Worm (Caenorhabditis elegans) whole organism, L3 larva: ENCODE results near the gene cyp-37A1.
A peak's percentile ranks its signal among the peaks of the same experiment; 100 is the strongest.

ENCODE experiments used
- R02D3.7 ChIP-seq: fragments of 150-350 bp; optimal IDR thresholded peaks from 2 replicates; lab custom pipeline; 2014; ENCODE audit warnings: missing biosample characterization, missing genetic modification characterization
- ZK546.5 ChIP-seq: sonication (generic microtip); optimal IDR thresholded peaks from 2 replicates; lab custom pipeline; 2017; ENCODE audit warnings: missing biosample characterization, missing genetic modification characterization
- ama-1 ChIP-seq: fragments of 150-350 bp; optimal IDR thresholded peaks from 2 replicates; lab custom pipeline; 2018
- ceh-16 ChIP-seq: sonication (generic microtip); optimal IDR thresholded peaks from 2 replicates; lab custom pipeline; 2017; ENCODE audit warnings: missing biosample characterization, missing genetic modification characterization
- ceh-82 ChIP-seq: fragments of 150-350 bp; optimal IDR thresholded peaks from 2 replicates; lab custom pipeline; 2014; ENCODE audit warnings: missing biosample characterization, missing genetic modification characterization
- daf-12 ChIP-seq: fragments of 150-350 bp; optimal IDR thresholded peaks from 2 replicates; lab custom pipeline; 2014; ENCODE audit warnings: missing biosample characterization, missing genetic modification reagents, missing genetic modification characterization
- egl-27 ChIP-seq: sonication (generic microtip); optimal IDR thresholded peaks from 4 replicates; lab custom pipeline; 2017; ENCODE audit warnings: missing biosample characterization, missing genetic modification reagents, missing genetic modification characterization
- elt-1 ChIP-seq: fragments of 150-350 bp; optimal IDR thresholded peaks from 2 replicates; lab custom pipeline; 2014; ENCODE audit warnings: missing biosample characterization, missing genetic modification characterization
- elt-2 ChIP-seq: sonication (generic microtip); optimal IDR thresholded peaks from 2 replicates; lab custom pipeline; 2016; ENCODE audit warnings: missing genetic modification reagents, mild to moderate bottlenecking, missing genetic modification characterization, missing compliant biosample characterization
- fkh-10 ChIP-seq: sonication (generic microtip); optimal IDR thresholded peaks from 2 replicates; lab custom pipeline; 2017; ENCODE audit warnings: missing biosample characterization, missing genetic modification reagents, missing genetic modification characterization
- fkh-2 ChIP-seq: fragments of 150-350 bp; optimal IDR thresholded peaks from 2 replicates; lab custom pipeline; 2014; ENCODE audit warnings: missing biosample characterization, missing genetic modification reagents, missing genetic modification characterization
- fos-1 ChIP-seq: fragments of 150-350 bp; optimal IDR thresholded peaks from 2 replicates; lab custom pipeline; 2014; ENCODE audit warnings: missing biosample characterization, missing genetic modification characterization
- hmg-11 ChIP-seq: sonication (generic microtip); optimal IDR thresholded peaks from 2 replicates; lab custom pipeline; 2016; ENCODE audit warnings: missing genetic modification characterization, missing compliant biosample characterization
- jun-1 ChIP-seq: fragments of 150-350 bp; optimal IDR thresholded peaks from 2 replicates; lab custom pipeline; 2014; ENCODE audit warnings: missing biosample characterization, missing genetic modification reagents, missing genetic modification characterization
- lin-15B ChIP-seq: fragments of 150-350 bp; optimal IDR thresholded peaks from 2 replicates; lab custom pipeline; 2014; ENCODE audit warnings: missing biosample characterization, missing genetic modification characterization
- lin-39 ChIP-seq: fragments of 150-350 bp; optimal IDR thresholded peaks from 2 replicates; lab custom pipeline; 2018; ENCODE audit warnings: missing biosample characterization, missing genetic modification reagents, missing genetic modification characterization
- lsy-12 ChIP-seq: sonication (generic microtip); optimal IDR thresholded peaks from 2 replicates; lab custom pipeline; 2016; ENCODE audit warnings: mild to moderate bottlenecking, missing genetic modification characterization, missing compliant biosample characterization
- mml-1 ChIP-seq: fragments of 150-350 bp; sonication (generic microtip); optimal IDR thresholded peaks from 3 replicates; lab custom pipeline; 2014; ENCODE audit warnings: missing biosample characterization, missing genetic modification characterization
- nfya-1 ChIP-seq: sonication (generic microtip); optimal IDR thresholded peaks from 2 replicates; lab custom pipeline; 2017; ENCODE audit warnings: missing genetic modification characterization, mild to moderate bottlenecking, missing compliant biosample characterization, antibody characterized with exemption, moderate library complexity; ENCODE audit not compliant: insufficient read depth
- nhr-11 ChIP-seq: fragments of 150-350 bp; optimal IDR thresholded peaks from 2 replicates; lab custom pipeline; 2014; ENCODE audit warnings: missing biosample characterization, missing genetic modification characterization
- nhr-12 ChIP-seq: fragments of 150-350 bp; optimal IDR thresholded peaks from 2 replicates; lab custom pipeline; 2014; ENCODE audit warnings: missing biosample characterization, missing genetic modification characterization
- nhr-23 ChIP-seq: fragments of 150-350 bp; optimal IDR thresholded peaks from 2 replicates; lab custom pipeline; 2014; ENCODE audit warnings: missing biosample characterization, missing genetic modification reagents, missing genetic modification characterization
- nhr-237 ChIP-seq: fragments of 150-350 bp; optimal IDR thresholded peaks from 2 replicates; lab custom pipeline; 2014; ENCODE audit warnings: missing biosample characterization, missing genetic modification characterization
- nhr-28 ChIP-seq: fragments of 150-350 bp; optimal IDR thresholded peaks from 2 replicates; lab custom pipeline; 2014; ENCODE audit warnings: missing biosample characterization, missing genetic modification characterization
- nhr-67 ChIP-seq: fragments of 150-350 bp; optimal IDR thresholded peaks from 2 replicates; lab custom pipeline; 2014; ENCODE audit warnings: missing biosample characterization, missing genetic modification characterization
- nhr-76 ChIP-seq: fragments of 150-350 bp; sonication (generic microtip); optimal IDR thresholded peaks from 5 replicates; lab custom pipeline; 2014; ENCODE audit warnings: missing biosample characterization, missing genetic modification characterization
- nhr-77 ChIP-seq: fragments of 150-350 bp; optimal IDR thresholded peaks from 2 replicates; lab custom pipeline; 2014; ENCODE audit warnings: missing biosample characterization, missing genetic modification characterization
- pha-4 ChIP-seq: fragments of 150-350 bp; optimal IDR thresholded peaks from 2 replicates; lab custom pipeline; 2014; ENCODE audit warnings: missing biosample characterization, missing genetic modification reagents, missing genetic modification characterization
- pqm-1 ChIP-seq: fragments of 150-350 bp; optimal IDR thresholded peaks from 2 replicates; lab custom pipeline; 2017; ENCODE audit warnings: missing biosample characterization, missing genetic modification characterization, inconsistent platforms
- sea-2 ChIP-seq: fragments of 150-350 bp; sonication (generic microtip); optimal IDR thresholded peaks from 4 replicates; lab custom pipeline; 2014; ENCODE audit warnings: missing biosample characterization, missing genetic modification reagents, missing genetic modification characterization
- skn-1 ChIP-seq: fragments of 150-350 bp; optimal IDR thresholded peaks from 2 replicates; lab custom pipeline; 2014; ENCODE audit warnings: missing biosample characterization, missing genetic modification characterization
- snpc-4 ChIP-seq: fragments of 150-350 bp; optimal IDR thresholded peaks from 2 replicates; lab custom pipeline; 2014; ENCODE audit warnings: missing biosample characterization, missing genetic modification characterization
- unc-39 ChIP-seq: sonication (generic microtip); optimal IDR thresholded peaks from 4 replicates; lab custom pipeline; 2017; ENCODE audit warnings: missing biosample characterization, missing genetic modification characterization
- zag-1 ChIP-seq: fragments of 150-350 bp; optimal IDR thresholded peaks from 2 replicates; lab custom pipeline; 2014; ENCODE audit warnings: missing biosample characterization, missing genetic modification characterization
- ztf-4 ChIP-seq: fragments of 150-350 bp; optimal IDR thresholded peaks from 2 replicates; lab custom pipeline; 2014; ENCODE audit warnings: missing biosample characterization, missing genetic modification characterization

cyp-37A1 gene

ce11 chrII:14018192-14018591, 1.4 kb upstream of the cyp-37A1 start (continued):
- TF ChIP-seq nhr-76 (tag; lab: Kevin White, UChicago) (no peak), fkh-10 (GFP tag; lab: Kevin White, UChicago) (no peak), unc-39 (tag; lab: Kevin White, UChicago) (no peak), jun-1 (tag; lab: Kevin White, UChicago) (peak; percentile 26), ceh-16 (tag; lab: Kevin White, UChicago) (no peak), ama-1 (lab: Kevin White, UChicago) (peak; percentile 98), lsy-12 (tag; lab: Kevin White, UChicago) (peak; percentile 84), ZK546.5 (tag; lab: Kevin White, UChicago) (no peak), pqm-1 (tag; lab: Kevin White, UChicago) (peak; percentile 79), egl-27 (tag; lab: Kevin White, UChicago) (no peak), R02D3.7 (tag; lab: Kevin White, UChicago) (peak; percentile 41), fkh-2 (peak; percentile 62), nhr-28 (no peak)

- TF ChIP-seq ceh-82 (tag; lab: Kevin White, UChicago) (no peak), elt-2 (no peak), pqm-1 (tag; lab: Kevin White, UChicago) (no peak), mml-1 (tag; lab: Kevin White, UChicago) (no peak), hmg-11 (tag; lab: Kevin White, UChicago) (no peak), fos-1 (no peak), R02D3.7 (tag; lab: Kevin White, UChicago) (no peak), fkh-2 (no peak), ztf-4 (tag; lab: Kevin White, UChicago) (no peak), nhr-11 (tag; lab: Kevin White, UChicago) (no peak), lin-15B (tag; lab: Kevin White, UChicago) (no peak), skn-1 (tag; lab: Kevin White, UChicago) (no peak), nhr-28 (no peak), nhr-67 (no peak), nhr-12 (tag; lab: Kevin White, UChicago) (no peak), egl-27 (tag; lab: Kevin White, UChicago) (no peak), fkh-10 (GFP tag; lab: Kevin White, UChicago) (no peak), lsy-12 (tag; lab: Kevin White, UChicago) (no peak), unc-39 (tag; lab: Kevin White, UChicago) (no peak)
Measured at ce11 chrII:14014637-14015036, 2.1 kb downstream of the cyp-37A1 start.

- TF ChIP-seq pqm-1 (tag; lab: Kevin White, UChicago) (no peak), elt-2 (peak; percentile 45), nfya-1 (tag; lab: Kevin White, UChicago) (no peak), zag-1 (tag; lab: Kevin White, UChicago) (no peak), nhr-237 (no peak), fos-1 (no peak), snpc-4 (tag; lab: Kevin White, UChicago) (peak; percentile 17), lsy-12 (tag; lab: Kevin White, UChicago) (no peak), pha-4 (tag; lab: Kevin White, UChicago) (no peak), ZK546.5 (tag; lab: Kevin White, UChicago) (no peak), elt-1 (tag; lab: Kevin White, UChicago) (no peak), skn-1 (tag; lab: Kevin White, UChicago) (no peak)
Measured at ce11 chrII:14010656-14011376, 5.9 kb downstream of the cyp-37A1 start, which contains the start of gene F01D5.8. TSS of gene F01D5.8 (plus strand) at chrII:14010706.

- TF ChIP-seq nhr-77 (tag; lab: Kevin White, UChicago) (no peak), daf-12 (no peak), nfya-1 (tag; lab: Kevin White, UChicago) (no peak), ceh-16 (tag; lab: Kevin White, UChicago) (no peak), nhr-23 (tag; lab: Kevin White, UChicago) (no peak), sea-2 (GFP tag; lab: Kevin White, UChicago) (no peak), jun-1 (tag; lab: Kevin White, UChicago) (no peak), fkh-2 (no peak), elt-1 (tag; lab: Kevin White, UChicago) (no peak), lin-39 (tag; lab: Kevin White, UChicago) (no peak), snpc-4 (tag; lab: Kevin White, UChicago) (no peak), nhr-67 (no peak), mml-1 (tag; lab: Kevin White, UChicago) (no peak), nhr-76 (tag; lab: Kevin White, UChicago) (no peak)
Measured at ce11 chrII:14008359-14008758, 8.4 kb downstream of the cyp-37A1 start, which contains the start of gene F01D5.7. TSS of gene F01D5.7 (plus strand) at chrII:14008659.
